Worm (Caenorhabditis elegans): ENCODE measurements around the gene T23G7.2.

The T23G7.2 gene

DNA sequence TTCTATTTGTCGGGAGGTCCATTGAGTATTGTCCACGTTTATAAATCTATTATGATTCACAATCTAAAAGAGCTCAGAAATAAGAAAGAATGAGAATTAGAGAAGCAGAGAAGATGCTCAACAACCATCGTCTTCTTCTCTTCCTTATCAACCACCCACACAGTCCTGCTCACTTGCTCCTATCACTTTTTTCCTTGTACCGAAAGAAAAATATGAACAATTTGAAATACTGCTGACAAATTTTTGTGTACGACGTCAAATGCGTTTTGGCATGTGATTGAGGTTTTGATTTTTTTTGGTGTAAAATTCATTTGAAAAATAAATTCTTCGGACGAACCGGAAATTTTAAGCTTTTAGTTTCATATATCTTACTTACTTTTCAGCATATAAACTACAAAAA is 23.6 kb upstream of the T23G7.2 start:
- peak; percentile 27 for TF ChIP-seq sma-9 (GFP tag; optimal IDR thresholded peaks at IDR 0.05)
- no peak for TF ChIP-seq sma-9 (tag; optimal IDR thresholded peaks at IDR 0.05)
- peak; percentile 8 for TF ChIP-seq skn-1 (tag; optimal IDR thresholded peaks at IDR 0.05)
- no peak for TF ChIP-seq dmd-4 (tag; optimal IDR thresholded peaks at IDR 0.05)
- peak; percentile 79 for TF ChIP-seq fos-1 (tag; optimal IDR thresholded peaks at IDR 0.05)

DNA sequence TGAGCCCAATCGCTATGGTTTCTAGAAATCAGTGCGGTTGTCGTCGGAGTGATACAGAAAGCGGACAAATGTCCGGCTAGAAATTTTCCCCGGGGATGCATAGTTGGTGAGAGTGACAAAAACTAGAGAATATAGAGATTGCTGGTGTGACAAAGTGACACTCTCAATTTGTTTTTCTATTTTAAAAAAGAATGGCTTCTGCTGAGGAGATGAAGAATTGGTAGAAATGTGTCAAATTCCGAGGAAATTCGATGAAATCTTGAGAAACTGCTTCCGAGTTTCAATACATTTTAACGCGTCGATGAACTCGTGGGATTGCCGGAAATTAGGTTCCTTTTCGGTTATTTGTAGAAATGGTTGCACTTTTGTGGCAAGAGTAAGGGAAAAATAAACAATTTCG is 21.4 kb upstream of the T23G7.2 start, which contains the start of gene twk-4:
TSS of gene twk-4 (minus strand) at position 101 of the 400 bp plus-strand sequence.
- no peak for TF ChIP-seq nhr-12 (tag; optimal IDR thresholded peaks at IDR 0.05)
- no peak for TF ChIP-seq gmeb-1 (tag; optimal IDR thresholded peaks at IDR 0.05)
- TF ChIP-seq F13H6.1 (tag; optimal IDR thresholded peaks at IDR 0.05) = no peak
- no peak for TF ChIP-seq lin-11 (tag; optimal IDR thresholded peaks at IDR 0.05)
- no peak for TF ChIP-seq nhr-77 (tag; optimal IDR thresholded peaks at IDR 0.05)
- TF ChIP-seq R02D3.7 (tag; optimal IDR thresholded peaks at IDR 0.05) = no peak
- no peak for TF ChIP-seq peb-1 (tag; optimal IDR thresholded peaks at IDR 0.05)
- TF ChIP-seq elt-3 (tag; optimal IDR thresholded peaks at IDR 0.05) = no peak
- no peak for TF ChIP-seq nhr-237 (tag; optimal IDR thresholded peaks at IDR 0.05)
- no peak for TF ChIP-seq Y55F3AM.14 (GFP tag; optimal IDR thresholded peaks at IDR 0.05)
- no peak for TF ChIP-seq unc-39 (tag; optimal IDR thresholded peaks at IDR 0.05)
- TF ChIP-seq aly-2 (tag; optimal IDR thresholded peaks at IDR 0.05) = no peak
- TF ChIP-seq zag-1 (tag; optimal IDR thresholded peaks at IDR 0.05) = no peak
- no peak for TF ChIP-seq mab-5 (tag; optimal IDR thresholded peaks at IDR 0.05)
- TF ChIP-seq snpc-4 (tag; optimal IDR thresholded peaks at IDR 0.05) = no peak
- no peak for TF ChIP-seq ama-1 (optimal IDR thresholded peaks at IDR 0.05)
- no peak for TF ChIP-seq lsy-2 (tag; optimal IDR thresholded peaks at IDR 0.05)

DNA sequence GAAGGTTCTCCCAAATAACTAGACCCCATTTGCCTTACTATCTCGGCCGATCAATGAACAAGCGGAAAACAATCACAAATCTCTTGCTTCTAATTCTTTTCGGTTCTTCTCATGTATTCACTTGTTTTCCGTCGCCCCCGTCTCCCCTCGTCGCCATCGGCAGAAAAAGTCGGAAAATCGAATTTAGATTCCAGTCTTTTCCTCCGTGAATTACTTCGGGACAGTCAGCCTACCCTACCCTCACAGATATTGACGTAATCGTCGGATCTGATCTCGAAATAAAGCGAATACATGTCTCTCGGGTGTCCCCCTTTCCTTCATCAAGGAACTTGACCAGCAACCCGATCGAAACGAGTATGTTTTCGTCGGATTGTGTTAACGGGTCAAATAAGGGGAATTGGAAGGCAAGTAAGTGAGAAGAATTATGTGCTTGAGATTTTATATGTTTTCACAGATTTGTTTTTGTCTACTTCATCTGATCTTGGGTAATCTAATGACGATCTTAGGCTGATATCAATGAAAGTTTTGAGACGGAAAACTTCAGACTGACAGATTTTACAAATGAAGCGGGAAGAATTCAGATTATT is 17.9 kb upstream of the T23G7.2 start:
- TF ChIP-seq ceh-16 (tag; optimal IDR thresholded peaks at IDR 0.05) = peak; percentile 30
- no peak for TF ChIP-seq fos-1 (tag; optimal IDR thresholded peaks at IDR 0.05)

DNA sequence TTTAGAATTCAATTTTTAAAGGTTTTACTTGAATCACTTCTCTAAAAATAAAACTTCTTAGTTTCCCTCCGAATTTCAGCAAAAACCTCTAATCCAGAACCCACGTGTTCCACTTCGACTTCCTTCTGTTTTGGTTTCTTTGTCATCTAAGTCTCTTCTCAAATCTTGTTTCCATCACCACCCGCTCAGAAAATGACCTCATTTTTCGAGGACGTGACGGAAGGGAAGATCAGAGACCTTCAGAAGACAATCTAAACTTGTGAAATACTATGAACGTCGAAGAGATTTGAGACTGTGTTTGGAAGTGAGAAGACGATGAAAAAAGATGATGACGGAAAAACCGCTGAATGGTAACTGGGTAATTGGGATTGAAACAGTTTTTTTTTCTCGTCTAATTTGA is 16.9 kb upstream of the T23G7.2 start:
- TF ChIP-seq ztf-11 (tag; optimal IDR thresholded peaks at IDR 0.05) = no peak
- no peak for TF ChIP-seq fos-1 (tag; optimal IDR thresholded peaks at IDR 0.05)
- TF ChIP-seq ama-1 (optimal IDR thresholded peaks at IDR 0.05) = no peak
- peak; percentile 5 for TF ChIP-seq sma-9 (GFP tag; optimal IDR thresholded peaks at IDR 0.05)
- no peak for TF ChIP-seq sma-9 (tag; optimal IDR thresholded peaks at IDR 0.05)
- TF ChIP-seq nhr-25 (tag; optimal IDR thresholded peaks at IDR 0.05) = peak; percentile 68
- TF ChIP-seq egl-27 (tag; optimal IDR thresholded peaks at IDR 0.05) = peak; percentile 15
- TF ChIP-seq mab-5 (tag; optimal IDR thresholded peaks at IDR 0.05) = no peak
- no peak for TF ChIP-seq ZK546.5 (tag; optimal IDR thresholded peaks at IDR 0.05)

- TF ChIP-seq elt-1 (tag; optimal IDR thresholded peaks at IDR 0.05) (no peak), ama-1 (optimal IDR thresholded peaks at IDR 0.05) (no peak), dmd-4 (tag; optimal IDR thresholded peaks at IDR 0.05) (no peak), C34F6.9 (tag; optimal IDR thresholded peaks at IDR 0.05) (no peak), skn-1 (tag; optimal IDR thresholded peaks at IDR 0.05) (no peak), ztf-11 (tag; optimal IDR thresholded peaks at IDR 0.05) (no peak), unc-39 (tag; optimal IDR thresholded peaks at IDR 0.05) (no peak), nhr-6 (tag; optimal IDR thresholded peaks at IDR 0.05) (no peak), blmp-1 (tag; optimal IDR thresholded peaks at IDR 0.05; ENCODE audit: insufficient read depth) (no peak), F13H6.1 (tag; optimal IDR thresholded peaks at IDR 0.05) (no peak), nhr-12 (tag; optimal IDR thresholded peaks at IDR 0.05) (no peak), ztf-1 (GFP tag; conservative IDR thresholded peaks at IDR 0.05) (no peak), crh-2 (tag; optimal IDR thresholded peaks at IDR 0.05) (no peak)
Measured at ce11 chrII:9188380-9188779, 15.6 kb upstream of the T23G7.2 start, which contains the start of gene sym-2. TSS of gene sym-2 (minus strand) at chrII:9188480.

DNA sequence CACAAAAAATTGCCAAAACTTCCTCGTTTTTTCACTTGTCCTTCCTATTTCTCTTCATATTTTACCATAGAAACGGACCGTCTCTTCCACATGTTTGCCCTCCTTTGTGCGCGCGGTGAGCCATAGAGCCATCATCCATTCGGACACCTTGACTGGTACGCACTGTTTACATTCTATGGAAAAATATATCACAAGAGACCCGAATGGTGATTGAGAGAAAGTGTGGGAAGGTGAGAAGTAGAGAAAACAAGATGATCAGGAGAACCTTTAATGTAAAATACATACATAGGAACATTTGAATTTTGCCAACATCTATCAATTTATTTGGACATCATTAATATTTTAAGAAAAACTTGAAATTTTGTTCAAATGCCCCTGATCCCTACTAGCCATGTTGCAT is 13.2 kb upstream of the T23G7.2 start:
- no peak for TF ChIP-seq nhr-12 (tag; optimal IDR thresholded peaks at IDR 0.05)
- TF ChIP-seq sma-3 (GFP tag; optimal IDR thresholded peaks at IDR 0.05) = no peak
- TF ChIP-seq gmeb-1 (tag; optimal IDR thresholded peaks at IDR 0.05) = no peak
- TF ChIP-seq ceh-16 (tag; optimal IDR thresholded peaks at IDR 0.05) = no peak
- no peak for TF ChIP-seq elt-3 (tag; optimal IDR thresholded peaks at IDR 0.05)
- no peak for TF ChIP-seq mbf-1 (tag; optimal IDR thresholded peaks at IDR 0.05)
- no peak for TF ChIP-seq ama-1 (optimal IDR thresholded peaks at IDR 0.05)
- no peak for TF ChIP-seq lsy-2 (tag; optimal IDR thresholded peaks at IDR 0.05)
- TF ChIP-seq lin-39 (tag; optimal IDR thresholded peaks at IDR 0.05) = no peak
- no peak for TF ChIP-seq nhr-25 (tag; optimal IDR thresholded peaks at IDR 0.05)
- no peak for TF ChIP-seq fos-1 (tag; optimal IDR thresholded peaks at IDR 0.05)
- no peak for TF ChIP-seq mdl-1 (tag; optimal IDR thresholded peaks at IDR 0.05)
- TF ChIP-seq ceh-82 (tag; optimal IDR thresholded peaks at IDR 0.05) = no peak
